Worm (Caenorhabditis elegans) whole organism, L1 larva: Measurements from ENCODE around the gene nhr-129.

Experiments
- C16A3.4 ChIP-seq: fragments of 150-350 bp; optimal IDR thresholded peaks from 2 replicates; lab custom pipeline; 2014; ENCODE audit warnings: missing biosample characterization, missing genetic modification characterization
- aly-2 ChIP-seq: fragments of 150-350 bp; optimal IDR thresholded peaks from 2 replicates; lab custom pipeline; 2014; ENCODE audit warnings: missing biosample characterization, missing genetic modification characterization
- blmp-1 ChIP-seq: fragments of 150-350 bp; optimal IDR thresholded peaks from 2 replicates; lab custom pipeline; 2014; ENCODE audit warnings: missing biosample characterization, missing genetic modification characterization
- ceh-63 ChIP-seq: fragments of 200-800 bp; sonication (Bioruptor generic); optimal IDR thresholded peaks from 2 replicates; lab custom pipeline; 2018; ENCODE audit warnings: mild to moderate bottlenecking, missing genetic modification characterization, missing compliant biosample characterization
- ceh-88 ChIP-seq: fragments of 200-800 bp; sonication (Bioruptor generic); IDR thresholded peaks from 2 replicates; pipeline ENCODE4 v1.3.6; 2022; ENCODE audit warnings: missing genetic modification characterization, missing compliant biosample characterization
- ces-1 ChIP-seq: fragments of 150-350 bp; optimal IDR thresholded peaks from 2 replicates; lab custom pipeline; 2014; ENCODE audit warnings: missing biosample characterization, missing genetic modification reagents, missing genetic modification characterization
- dpl-1 ChIP-seq, 3 experiments: fragments of 150-350 bp in 2 of 3; sonication (generic microtip) in 1 of 3; optimal IDR thresholded peaks; 2 replicates each; lab custom pipeline; 2014 to 2017; ENCODE audit warnings: missing biosample characterization in 3 of 3, missing genetic modification characterization in 3 of 3, missing genetic modification reagents in 3 of 3
- efl-1 ChIP-seq, 4 experiments: fragments of 150-350 bp; optimal IDR thresholded peaks in 3 of 4; peaks in 1 of 4; 1 replicate in 1 of 4; 2 replicates in 3 of 4; lab custom pipeline; 2014; ENCODE audit warnings: missing biosample characterization in 2 of 4, missing genetic modification characterization in 2 of 4, missing genetic modification reagents in 2 of 4
- efl-3 ChIP-seq: fragments of 200-800 bp; sonication (Bioruptor generic); optimal IDR thresholded peaks from 2 replicates; lab custom pipeline; 2018; ENCODE audit warnings: mild to moderate bottlenecking, missing genetic modification characterization, missing compliant biosample characterization
- elt-2 ChIP-seq: sonication (generic microtip); optimal IDR thresholded peaks from 2 replicates; lab custom pipeline; 2016; ENCODE audit warnings: missing genetic modification characterization, mild to moderate bottlenecking, inconsistent platforms, missing compliant biosample characterization, missing genetic modification reagents
- ets-5 ChIP-seq: fragments of 200-800 bp; sonication (Bioruptor generic); IDR thresholded peaks from 2 replicates; pipeline ENCODE4 v1.3.6; 2022; ENCODE audit warnings: missing genetic modification characterization, missing compliant biosample characterization
- fkh-10 ChIP-seq: sonication (generic microtip); optimal IDR thresholded peaks from 2 replicates; lab custom pipeline; 2017; ENCODE audit warnings: missing biosample characterization, missing genetic modification reagents, missing genetic modification characterization
- fkh-4 ChIP-seq: sonication (generic microtip); optimal IDR thresholded peaks from 2 replicates; lab custom pipeline; 2016; ENCODE audit warnings: missing compliant biosample characterization, missing genetic modification characterization, borderline replicate concordance
- fkh-8 ChIP-seq: sonication (generic microtip); optimal IDR thresholded peaks from 2 replicates; lab custom pipeline; 2016; ENCODE audit warnings: mild to moderate bottlenecking, missing genetic modification characterization, missing compliant biosample characterization
- fos-1 ChIP-seq: fragments of 150-350 bp; optimal IDR thresholded peaks from 2 replicates; lab custom pipeline; 2014; ENCODE audit warnings: missing biosample characterization, missing genetic modification characterization
- grh-1 ChIP-seq: fragments of 200-800 bp; sonication (Bioruptor generic); IDR thresholded peaks from 2 replicates; pipeline ENCODE4 v1.3.6; 2022; ENCODE audit warnings: missing genetic modification reagents, missing genetic modification characterization, missing compliant biosample characterization
- hlh-4 ChIP-seq: sonication (generic microtip); optimal IDR thresholded peaks from 2 replicates; lab custom pipeline; 2016; ENCODE audit warnings: mild to moderate bottlenecking, missing genetic modification characterization, missing compliant biosample characterization
- isw-1 ChIP-seq: fragments of 200-800 bp; sonication (Bioruptor generic); IDR thresholded peaks from 2 replicates; pipeline ENCODE4 v1.3.6; 2022; ENCODE audit warnings: missing genetic modification characterization, missing compliant biosample characterization
- lin-13 ChIP-seq: fragments of 150-350 bp; optimal IDR thresholded peaks from 2 replicates; lab custom pipeline; 2014; ENCODE audit warnings: missing biosample characterization, missing genetic modification reagents, missing genetic modification characterization
- lin-14 ChIP-seq: fragments of 200-800 bp; sonication (Bioruptor generic); optimal IDR thresholded peaks from 2 replicates; lab custom pipeline; 2018; ENCODE audit warnings: mild to moderate bottlenecking, missing genetic modification characterization, moderate library complexity, missing compliant biosample characterization
- lin-15B ChIP-seq: fragments of 150-350 bp; sonication (generic microtip); optimal IDR thresholded peaks from 3 replicates; lab custom pipeline; 2014; ENCODE audit warnings: missing biosample characterization, missing genetic modification characterization
- lin-35 ChIP-seq, 2 experiments: fragments of 150-350 bp; optimal IDR thresholded peaks; 2 replicates each; lab custom pipeline; 2014; ENCODE audit warnings: missing biosample characterization in 2 of 2, missing genetic modification characterization in 2 of 2, missing genetic modification reagents in 2 of 2
- lin-39 ChIP-seq: fragments of 150-350 bp; optimal IDR thresholded peaks from 2 replicates; lab custom pipeline; 2014; ENCODE audit warnings: missing biosample characterization, missing genetic modification reagents, missing genetic modification characterization
- lir-3 ChIP-seq: sonication (generic microtip); optimal IDR thresholded peaks from 2 replicates; lab custom pipeline; 2016; ENCODE audit warnings: mild to moderate bottlenecking, missing genetic modification characterization, moderate library complexity, missing compliant biosample characterization; ENCODE audit not compliant: poor library complexity
- lsy-2 ChIP-seq, 2 experiments: fragments of 150-350 bp; optimal IDR thresholded peaks; 2 replicates each; lab custom pipeline; 2014; ENCODE audit warnings: missing biosample characterization in 2 of 2, missing genetic modification characterization in 2 of 2
- mab-9 ChIP-seq: fragments of 200-800 bp; sonication (Bioruptor generic); IDR thresholded peaks from 2 replicates; pipeline ENCODE4 v1.3.6; 2022; ENCODE audit warnings: missing genetic modification reagents, missing genetic modification characterization, missing compliant biosample characterization
- mdl-1 ChIP-seq, 2 experiments: fragments of 150-350 bp; optimal IDR thresholded peaks; 2 replicates each; lab custom pipeline; 2014 to 2017; ENCODE audit warnings: missing biosample characterization in 2 of 2, missing genetic modification characterization in 2 of 2, inconsistent platforms in 1 of 2
- mef-2 ChIP-seq: fragments of 150-350 bp; optimal IDR thresholded peaks from 2 replicates; lab custom pipeline; 2014; ENCODE audit warnings: missing biosample characterization, missing genetic modification characterization
- mep-1 ChIP-seq: fragments of 150-350 bp; optimal IDR thresholded peaks from 2 replicates; lab custom pipeline; 2014; ENCODE audit warnings: missing biosample characterization, missing genetic modification characterization
- nhr-12 ChIP-seq: sonication (generic microtip); optimal IDR thresholded peaks from 2 replicates; lab custom pipeline; 2017; ENCODE audit warnings: missing biosample characterization, missing genetic modification characterization
- nhr-19 ChIP-seq: fragments of 200-800 bp; sonication (Bioruptor generic); conservative IDR thresholded peaks from 2 replicates; pipeline ENCODE4 v1.3.6; 2022; ENCODE audit warnings: missing genetic modification characterization, missing compliant biosample characterization
- nhr-237 ChIP-seq: fragments of 150-350 bp; optimal IDR thresholded peaks from 2 replicates; lab custom pipeline; 2014; ENCODE audit warnings: missing biosample characterization, missing genetic modification characterization
- nhr-28 ChIP-seq: fragments of 150-350 bp; optimal IDR thresholded peaks from 2 replicates; lab custom pipeline; 2014; ENCODE audit warnings: missing biosample characterization, missing genetic modification characterization
- nhr-47 ChIP-seq: sonication (generic microtip); optimal IDR thresholded peaks from 2 replicates; lab custom pipeline; 2016; ENCODE audit warnings: mild to moderate bottlenecking, missing genetic modification characterization, moderate library complexity, missing compliant biosample characterization
- nhr-76 ChIP-seq: sonication (generic microtip); optimal IDR thresholded peaks from 2 replicates; lab custom pipeline; 2017; ENCODE audit warnings: missing biosample characterization, missing genetic modification characterization
- nhr-77 ChIP-seq: fragments of 150-350 bp; optimal IDR thresholded peaks from 2 replicates; lab custom pipeline; 2014; ENCODE audit warnings: missing biosample characterization, missing genetic modification characterization
- nhr-90 ChIP-seq: sonication (generic microtip); optimal IDR thresholded peaks from 2 replicates; lab custom pipeline; 2016; ENCODE audit warnings: mild to moderate bottlenecking, missing genetic modification characterization, missing compliant biosample characterization; ENCODE audit not compliant: poor library complexity
- pag-3 ChIP-seq: sonication (generic microtip); optimal IDR thresholded peaks from 2 replicates; lab custom pipeline; 2017; ENCODE audit warnings: missing genetic modification characterization, mild to moderate bottlenecking, missing compliant biosample characterization, antibody characterized with exemption, borderline replicate concordance; ENCODE audit not compliant: insufficient read depth
- rnt-1 ChIP-seq: sonication (generic microtip); optimal IDR thresholded peaks from 2 replicates; lab custom pipeline; 2016; ENCODE audit warnings: mild to moderate bottlenecking, missing genetic modification characterization, moderate library complexity, missing compliant biosample characterization
- skn-1 ChIP-seq: fragments of 150-350 bp; optimal IDR thresholded peaks from 2 replicates; lab custom pipeline; 2014; ENCODE audit warnings: missing biosample characterization, missing genetic modification characterization
- snu-23 ChIP-seq: sonication (generic microtip); optimal IDR thresholded peaks from 2 replicates; lab custom pipeline; 2016; ENCODE audit warnings: missing genetic modification characterization, missing compliant biosample characterization
- tlp-1 ChIP-seq: fragments of 150-350 bp; optimal IDR thresholded peaks from 2 replicates; lab custom pipeline; 2014; ENCODE audit warnings: missing biosample characterization, missing genetic modification characterization
- unc-130 ChIP-seq: fragments of 150-350 bp; optimal IDR thresholded peaks from 2 replicates; lab custom pipeline; 2017; ENCODE audit warnings: missing biosample characterization, missing genetic modification characterization, inconsistent platforms
- unc-30 ChIP-seq: sonication (generic microtip); optimal IDR thresholded peaks from 2 replicates; lab custom pipeline; 2017; ENCODE audit warnings: missing biosample characterization, missing genetic modification characterization
- unc-86 ChIP-seq: sonication (generic microtip); optimal IDR thresholded peaks from 2 replicates; lab custom pipeline; 2016; ENCODE audit warnings: missing genetic modification characterization, missing compliant biosample characterization
- unc-98 ChIP-seq: fragments of 200-800 bp; sonication (Bioruptor generic); IDR thresholded peaks from 2 replicates; pipeline ENCODE4 v1.3.6; 2022; ENCODE audit warnings: missing genetic modification characterization, missing compliant biosample characterization
- zag-1 ChIP-seq: fragments of 150-350 bp; optimal IDR thresholded peaks from 2 replicates; lab custom pipeline; 2014; ENCODE audit warnings: missing biosample characterization, missing genetic modification characterization
- zip-4 ChIP-seq: fragments of 200-800 bp; sonication (Bioruptor generic); optimal IDR thresholded peaks from 2 replicates; lab custom pipeline; 2018; ENCODE audit warnings: mild to moderate bottlenecking, missing genetic modification characterization, moderate library complexity, missing compliant biosample characterization
- ztf-11 ChIP-seq, 2 experiments: sonication (generic microtip); optimal IDR thresholded peaks; 2 replicates each; lab custom pipeline; 2016 to 2017; ENCODE audit warnings: missing genetic modification characterization in 2 of 2, missing biosample characterization in 1 of 2, missing compliant biosample characterization in 1 of 2
- ztf-4 ChIP-seq: fragments of 150-350 bp; optimal IDR thresholded peaks from 2 replicates; lab custom pipeline; 2014; ENCODE audit warnings: missing biosample characterization, missing genetic modification characterization

nhr-129 gene

ce11 chrV:13375861-13376260, 45.0 kb upstream of the nhr-129 start (continued):
- no peak for TF ChIP-seq efl-1 (optimal IDR thresholded peaks at IDR 0.05; lab: Kevin White, UChicago)
- no peak for TF ChIP-seq efl-1 (GFP tag; optimal IDR thresholded peaks at IDR 0.05 in 1 of 2; lab: Kevin White, UChicago)
- TF ChIP-seq ztf-4: no peak
- TF ChIP-seq lsy-2 (tag; optimal IDR thresholded peaks at IDR 0.05; lab: Kevin White, UChicago): peak in 1 of 2 experiments; percentile 70
- no peak for TF ChIP-seq tlp-1
- no peak for TF ChIP-seq lin-13 (GFP tag; lab: Kevin White, UChicago)
- TF ChIP-seq mab-9 (GFP tag; lab: Robert Waterston, UW): no peak
- TF ChIP-seq mef-2 (tag; lab: Kevin White, UChicago): no peak
- no peak for TF ChIP-seq fkh-8 (tag; lab: Kevin White, UChicago)
- no peak for TF ChIP-seq ztf-11 (tag; optimal IDR thresholded peaks at IDR 0.05; lab: Kevin White, UChicago)
- peak; percentile 26 for TF ChIP-seq nhr-90 (tag; lab: Kevin White, UChicago)
- TF ChIP-seq mep-1 (tag; lab: Kevin White, UChicago): peak; percentile 55
- no peak for TF ChIP-seq nhr-77
- no peak for TF ChIP-seq ceh-88 (GFP tag; lab: Robert Waterston, UW)
- no peak for TF ChIP-seq nhr-19
- TF ChIP-seq ces-1 (GFP tag; lab: Kevin White, UChicago): no peak
- TF ChIP-seq fos-1 (tag; lab: Kevin White, UChicago): no peak
- TF ChIP-seq lir-3 (tag; lab: Kevin White, UChicago): no peak
- TF ChIP-seq lin-14 (GFP tag; lab: Kevin White, UChicago): peak; percentile 83
- peak; percentile 2 for TF ChIP-seq nhr-47 (tag; lab: Kevin White, UChicago)
- TF ChIP-seq blmp-1: peak; percentile 71
- no peak for TF ChIP-seq mdl-1 (tag; optimal IDR thresholded peaks at IDR 0.05; lab: Kevin White, UChicago)
- no peak for TF ChIP-seq zag-1 (tag; lab: Kevin White, UChicago)
- TF ChIP-seq nhr-12: no peak
- no peak for TF ChIP-seq efl-3 (GFP tag; lab: Kevin White, UChicago)
- TF ChIP-seq nhr-28: no peak
- TF ChIP-seq snu-23: peak; percentile 30
- peak; percentile 94 for TF ChIP-seq grh-1 (GFP tag; lab: Robert Waterston, UW)
- peak; percentile 14 for TF ChIP-seq C16A3.4 (tag; lab: Kevin White, UChicago)

- TF ChIP-seq lin-13 (GFP tag; lab: Kevin White, UChicago) (peak; percentile 14), snu-23 (peak; percentile 31), mab-9 (GFP tag; lab: Robert Waterston, UW) (no peak), mef-2 (tag; lab: Kevin White, UChicago) (no peak), mep-1 (tag; lab: Kevin White, UChicago) (peak; percentile 61), unc-130 (no peak), skn-1 (tag; lab: Kevin White, UChicago) (no peak), lin-39 (tag; lab: Kevin White, UChicago) (no peak), ceh-63 (GFP tag; lab: Kevin White, UChicago) (no peak), zip-4 (GFP tag; lab: Kevin White, UChicago) (no peak), isw-1 (no peak), aly-2 (no peak), dpl-1 (GFP tag; optimal IDR thresholded peaks at IDR 0.05; lab: Kevin White, UChicago) (peak in 1 of 3 experiments; percentile 34), nhr-77 (no peak), nhr-76 (tag; lab: Kevin White, UChicago) (no peak), fkh-4 (tag; lab: Kevin White, UChicago) (no peak), nhr-237 (tag; lab: Kevin White, UChicago) (no peak), fkh-8 (tag; lab: Kevin White, UChicago) (no peak), nhr-28 (no peak), rnt-1 (peak; percentile 48), lin-35 (GFP tag; optimal IDR thresholded peaks at IDR 0.05; lab: Kevin White, UChicago) (peak; percentile 17 to 24), fkh-10 (GFP tag; lab: Kevin White, UChicago) (no peak), grh-1 (GFP tag; lab: Robert Waterston, UW) (peak; percentile 94), C16A3.4 (tag; lab: Kevin White, UChicago) (peak; percentile 23), ets-5 (GFP tag; lab: Robert Waterston, UW) (no peak), unc-30 (tag; lab: Kevin White, UChicago) (no peak), hlh-4 (tag; lab: Kevin White, UChicago) (no peak), elt-2 (no peak), fos-1 (tag; lab: Kevin White, UChicago) (no peak), pag-3 (no peak), unc-98 (GFP tag; lab: Robert Waterston, UW) (no peak), unc-86 (no peak), lir-3 (tag; lab: Kevin White, UChicago) (no peak), zag-1 (tag; lab: Kevin White, UChicago) (no peak), lin-15B (tag; lab: Kevin White, UChicago) (no peak)
Measured at ce11 chrV:13374532-13374931, 43.7 kb upstream of the nhr-129 start.
